Worm (Caenorhabditis elegans) whole organism, L2 larva: ENCODE measurements around the gene T01D1.8.

Source experiments
- C34F6.9 ChIP-seq: fragments of 150-350 bp; optimal IDR thresholded peaks from 2 replicates; lab custom pipeline; 2014; ENCODE audit warnings: missing biosample characterization, missing genetic modification characterization
- F13H6.1 ChIP-seq: sonication (generic microtip); optimal IDR thresholded peaks from 2 replicates; lab custom pipeline; 2016; ENCODE audit warnings: missing genetic modification characterization, missing compliant biosample characterization
- R02D3.7 ChIP-seq: fragments of 150-350 bp; optimal IDR thresholded peaks from 2 replicates; lab custom pipeline; 2014; ENCODE audit warnings: missing biosample characterization, missing genetic modification characterization
- ZK546.5 ChIP-seq: sonication (generic microtip); optimal IDR thresholded peaks from 2 replicates; lab custom pipeline; 2017; ENCODE audit warnings: missing biosample characterization, missing genetic modification characterization
- aly-2 ChIP-seq: fragments of 150-350 bp; optimal IDR thresholded peaks from 2 replicates; lab custom pipeline; 2014; ENCODE audit warnings: missing biosample characterization, missing genetic modification characterization
- blmp-1 ChIP-seq: sonication (generic microtip); optimal IDR thresholded peaks from 2 replicates; lab custom pipeline; 2017; ENCODE audit warnings: missing genetic modification characterization, mild to moderate bottlenecking, missing compliant biosample characterization, antibody characterized with exemption, moderate library complexity; ENCODE audit not compliant: insufficient read depth
- ceh-82 ChIP-seq: fragments of 150-350 bp; optimal IDR thresholded peaks from 2 replicates; lab custom pipeline; 2014; ENCODE audit warnings: missing biosample characterization, missing genetic modification characterization
- crh-2 ChIP-seq: sonication (generic microtip); optimal IDR thresholded peaks from 2 replicates; lab custom pipeline; 2017; ENCODE audit warnings: missing biosample characterization, missing genetic modification characterization
- dmd-4 ChIP-seq: sonication (generic microtip); optimal IDR thresholded peaks from 2 replicates; lab custom pipeline; 2017; ENCODE audit warnings: missing biosample characterization, missing genetic modification characterization
- egl-27 ChIP-seq: sonication (generic microtip); optimal IDR thresholded peaks from 3 replicates; lab custom pipeline; 2017; ENCODE audit warnings: missing biosample characterization, missing genetic modification reagents, missing genetic modification characterization
- elt-1 ChIP-seq: fragments of 150-350 bp; optimal IDR thresholded peaks from 2 replicates; lab custom pipeline; 2014; ENCODE audit warnings: missing biosample characterization, missing genetic modification characterization
- elt-3 ChIP-seq: sonication (generic microtip); optimal IDR thresholded peaks from 2 replicates; lab custom pipeline; 2017; ENCODE audit warnings: missing biosample characterization, missing genetic modification characterization
- fos-1 ChIP-seq: fragments of 150-350 bp; optimal IDR thresholded peaks from 2 replicates; lab custom pipeline; 2014; ENCODE audit warnings: missing biosample characterization, missing genetic modification characterization
- gmeb-1 ChIP-seq: fragments of 150-350 bp; optimal IDR thresholded peaks from 2 replicates; lab custom pipeline; 2014; ENCODE audit warnings: missing biosample characterization, missing genetic modification characterization
- lin-11 ChIP-seq: fragments of 150-350 bp; sonication (generic microtip); optimal IDR thresholded peaks from 2 replicates; lab custom pipeline; 2014; ENCODE audit warnings: missing biosample characterization, missing genetic modification characterization, inconsistent platforms, mixed read lengths
- lin-13 ChIP-seq: fragments of 150-350 bp; optimal IDR thresholded peaks from 2 replicates; lab custom pipeline; 2014; ENCODE audit warnings: missing biosample characterization, missing genetic modification reagents, missing genetic modification characterization
- lsy-2 ChIP-seq, 2 experiments: fragments of 150-350 bp in 1 of 2; sonication (generic microtip) in 1 of 2; optimal IDR thresholded peaks; 2 replicates each; lab custom pipeline; 2014 to 2017; ENCODE audit warnings: missing biosample characterization in 2 of 2, missing genetic modification characterization in 2 of 2
- mab-5 ChIP-seq: fragments of 150-350 bp; optimal IDR thresholded peaks from 2 replicates; lab custom pipeline; 2014; ENCODE audit warnings: missing biosample characterization, missing genetic modification characterization
- mbf-1 ChIP-seq: sonication (generic microtip); optimal IDR thresholded peaks from 2 replicates; lab custom pipeline; 2017; ENCODE audit warnings: missing biosample characterization, missing genetic modification characterization
- nhr-129 ChIP-seq: fragments of 150-350 bp; optimal IDR thresholded peaks from 2 replicates; lab custom pipeline; 2014; ENCODE audit warnings: missing biosample characterization, missing genetic modification characterization
- nhr-21 ChIP-seq: fragments of 150-350 bp; optimal IDR thresholded peaks from 2 replicates; lab custom pipeline; 2014; ENCODE audit warnings: missing biosample characterization, missing genetic modification characterization
- nhr-23 ChIP-seq: fragments of 150-350 bp; optimal IDR thresholded peaks from 2 replicates; lab custom pipeline; 2014; ENCODE audit warnings: missing biosample characterization, missing genetic modification reagents, missing genetic modification characterization
- nhr-25 ChIP-seq: fragments of 150-350 bp; sonication (generic microtip); optimal IDR thresholded peaks from 3 replicates; lab custom pipeline; 2014; ENCODE audit warnings: missing biosample characterization, missing genetic modification characterization
- nhr-6 ChIP-seq: fragments of 150-350 bp; optimal IDR thresholded peaks from 2 replicates; lab custom pipeline; 2014; ENCODE audit warnings: missing biosample characterization, missing genetic modification characterization
- sem-4 ChIP-seq: fragments of 150-350 bp; optimal IDR thresholded peaks from 2 replicates; lab custom pipeline; 2014; ENCODE audit warnings: missing biosample characterization, missing genetic modification reagents, missing genetic modification characterization
- sma-3 ChIP-seq: sonication (generic microtip); optimal IDR thresholded peaks from 2 replicates; lab custom pipeline; 2016; ENCODE audit warnings: missing genetic modification reagents, missing genetic modification characterization, missing compliant biosample characterization
- sma-9 ChIP-seq, 2 experiments: fragments of 150-350 bp in 1 of 2; sonication (generic microtip) in 1 of 2; optimal IDR thresholded peaks; 2 replicates each; lab custom pipeline; 2014 to 2016; ENCODE audit warnings: missing genetic modification characterization in 2 of 2, mild to moderate bottlenecking in 1 of 2, missing biosample characterization in 1 of 2, missing compliant biosample characterization in 1 of 2, missing genetic modification reagents in 1 of 2, moderate library complexity in 1 of 2
- snpc-4 ChIP-seq: fragments of 150-350 bp; optimal IDR thresholded peaks from 2 replicates; lab custom pipeline; 2014; ENCODE audit warnings: missing biosample characterization, missing genetic modification characterization
- unc-39 ChIP-seq: fragments of 150-350 bp; optimal IDR thresholded peaks from 2 replicates; lab custom pipeline; 2014; ENCODE audit warnings: missing biosample characterization, missing genetic modification characterization
- unc-55 ChIP-seq: fragments of 150-350 bp; sonication (generic microtip); optimal IDR thresholded peaks from 3 replicates; lab custom pipeline; 2014; ENCODE audit warnings: missing biosample characterization, missing genetic modification reagents, missing genetic modification characterization
- unc-62 ChIP-seq: fragments of 150-350 bp; optimal IDR thresholded peaks from 2 replicates; lab custom pipeline; 2014; ENCODE audit warnings: missing biosample characterization, missing genetic modification reagents, missing genetic modification characterization
- zag-1 ChIP-seq: fragments of 150-350 bp; optimal IDR thresholded peaks from 2 replicates; lab custom pipeline; 2014; ENCODE audit warnings: missing biosample characterization, missing genetic modification characterization
- ztf-4 ChIP-seq: fragments of 150-350 bp; optimal IDR thresholded peaks from 2 replicates; lab custom pipeline; 2014; ENCODE audit warnings: missing biosample characterization, missing genetic modification characterization

T01D1.8 gene

DNA sequence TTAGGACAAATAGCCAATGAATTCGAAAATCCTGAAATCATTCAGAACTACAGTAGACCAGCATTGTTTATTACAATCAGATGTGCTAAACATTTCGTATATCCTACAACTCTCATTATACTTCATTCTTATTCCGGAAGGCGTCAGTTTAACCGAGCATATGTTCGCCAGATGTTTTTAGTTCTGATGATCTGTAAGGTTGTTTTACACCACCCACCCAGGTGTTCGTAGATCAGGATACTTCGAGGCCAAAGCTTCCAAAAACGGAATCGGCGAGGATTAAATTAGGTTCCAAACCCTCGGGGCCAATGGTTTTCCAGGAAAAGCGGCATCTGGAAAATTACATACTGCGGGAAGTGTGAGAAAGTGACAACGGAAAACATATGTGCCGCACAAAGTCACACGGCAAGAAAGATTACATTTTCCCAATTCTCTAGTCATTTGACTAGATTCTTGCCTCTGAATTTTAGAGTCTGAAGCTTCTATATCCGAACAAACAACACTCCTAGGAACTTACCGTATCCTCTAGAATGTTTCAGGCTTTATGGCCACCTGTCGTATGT, 25.9 kb upstream of the T01D1.8 start:
- TF ChIP-seq snpc-4 (tag; lab: Kevin White, UChicago) (no peak), nhr-23 (tag; lab: Kevin White, UChicago) (no peak), lin-11 (peak; percentile 14), sem-4 (no peak), unc-55 (no peak), sma-9 (GFP tag; optimal IDR thresholded peaks at IDR 0.05; lab: Kevin White, UChicago) (peak; percentile 29), sma-9 (tag; optimal IDR thresholded peaks at IDR 0.05; lab: Kevin White, UChicago) (no peak), lsy-2 (tag; optimal IDR thresholded peaks at IDR 0.05; lab: Kevin White, UChicago) (peak in 1 of 2 experiments; percentile 26)
- TF ChIP-seq, all 48 proteins: peak for 3

DNA sequence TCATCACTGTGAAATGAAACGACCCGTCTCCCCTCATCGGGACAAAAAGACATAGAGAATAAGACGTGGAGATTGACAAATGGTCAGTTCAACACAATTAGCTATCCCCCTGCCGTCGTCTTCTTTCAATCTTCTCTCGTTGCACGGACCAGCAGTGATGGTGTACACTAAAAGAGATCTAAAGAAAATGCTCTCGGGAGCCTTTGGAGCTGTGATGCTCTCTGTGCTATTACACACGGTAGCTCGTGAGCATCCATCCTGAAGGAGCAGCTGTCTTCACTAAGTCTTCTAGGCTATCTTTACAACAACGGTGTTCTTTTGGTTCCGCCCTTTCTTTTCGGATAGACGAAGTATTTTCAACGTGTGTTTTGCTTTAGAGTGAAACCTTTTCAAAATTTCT, 25.3 kb upstream of the T01D1.8 start:
- TF ChIP-seq dmd-4 (tag; lab: Kevin White, UChicago) (no peak), unc-39 (tag; lab: Kevin White, UChicago) (no peak), unc-55 (no peak), nhr-129 (peak; percentile 64), ztf-4 (tag; lab: Kevin White, UChicago) (no peak), sma-9 (GFP tag; optimal IDR thresholded peaks at IDR 0.05; lab: Kevin White, UChicago) (peak; percentile 46), sma-9 (tag; optimal IDR thresholded peaks at IDR 0.05; lab: Kevin White, UChicago) (no peak), zag-1 (tag; lab: Kevin White, UChicago) (no peak), unc-62 (GFP tag; lab: Kevin White, UChicago) (no peak), nhr-23 (tag; lab: Kevin White, UChicago) (no peak), nhr-6 (tag; lab: Kevin White, UChicago) (no peak), egl-27 (tag; lab: Kevin White, UChicago) (no peak), lsy-2 (tag; optimal IDR thresholded peaks at IDR 0.05; lab: Kevin White, UChicago) (peak in 1 of 2 experiments; percentile 36), F13H6.1 (tag; lab: Kevin White, UChicago) (peak; percentile 78), elt-3 (no peak), ZK546.5 (tag; lab: Kevin White, UChicago) (no peak), sem-4 (no peak)
- TF ChIP-seq, all 48 proteins: peak for 4

DNA sequence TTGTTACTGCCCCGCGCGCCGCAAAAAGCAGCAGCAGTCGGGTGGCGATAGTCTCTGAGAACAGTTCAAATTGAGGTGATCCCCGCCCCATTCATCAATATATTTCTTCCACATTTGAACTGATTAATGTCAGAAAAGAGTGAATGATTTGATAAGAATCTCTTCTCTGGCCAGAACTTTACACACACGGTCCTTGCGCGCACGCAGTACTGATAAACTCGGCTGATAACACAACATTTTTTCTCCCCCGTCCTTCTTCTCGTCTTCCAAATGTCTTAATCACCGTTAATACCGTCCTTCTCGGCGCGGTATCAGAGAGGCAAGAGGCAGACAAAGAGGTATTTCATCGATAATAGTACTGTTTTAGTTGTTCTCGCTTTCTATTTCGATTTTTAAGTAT, 24.4 kb upstream of the T01D1.8 start, which contains the start of gene etr-1:
TSS of gene etr-1 (plus strand) at position 193 of the 400 bp plus-strand sequence.
- TF ChIP-seq F13H6.1 (tag; lab: Kevin White, UChicago) (peak; percentile 47), nhr-21 (tag; lab: Kevin White, UChicago) (peak; percentile 56), mab-5 (tag; lab: Kevin White, UChicago) (no peak), blmp-1 (tag; lab: Kevin White, UChicago) (peak; percentile 70), nhr-25 (tag; lab: Kevin White, UChicago) (no peak), lsy-2 (tag; optimal IDR thresholded peaks at IDR 0.05; lab: Kevin White, UChicago) (peak in 1 of 2 experiments; percentile 10), crh-2 (tag; lab: Kevin White, UChicago) (peak; percentile 61), fos-1 (tag; lab: Kevin White, UChicago) (peak; percentile 99), sma-9 (GFP tag; optimal IDR thresholded peaks at IDR 0.05; lab: Kevin White, UChicago) (peak; percentile 67), sma-9 (tag; optimal IDR thresholded peaks at IDR 0.05; lab: Kevin White, UChicago) (no peak), sma-3 (GFP tag; lab: Kevin White, UChicago) (peak; percentile 49), gmeb-1 (tag; lab: Kevin White, UChicago) (peak; percentile 16), C34F6.9 (tag; lab: Kevin White, UChicago) (no peak), egl-27 (tag; lab: Kevin White, UChicago) (peak; percentile 10)

DNA sequence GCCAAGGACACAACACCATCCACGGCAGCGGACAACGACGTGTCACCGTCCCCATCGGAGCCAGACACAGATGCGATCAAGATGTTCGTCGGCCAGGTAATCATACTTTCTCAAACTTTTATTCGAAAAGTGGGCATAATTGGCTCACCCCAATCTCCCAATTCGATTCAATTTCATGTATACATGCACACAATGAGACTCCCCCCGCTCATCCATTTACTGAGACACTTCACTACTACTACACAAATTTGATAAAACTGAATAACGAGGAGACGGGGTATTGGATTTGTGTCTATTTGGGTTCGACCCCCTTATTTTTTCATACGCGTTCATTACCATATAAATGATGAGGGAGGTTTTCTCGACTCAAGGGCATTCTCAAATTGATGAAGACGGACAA, 23.3 kb upstream of the T01D1.8 start:
- TF ChIP-seq lin-11 (no peak), unc-55 (no peak), crh-2 (tag; lab: Kevin White, UChicago) (no peak), mbf-1 (tag; lab: Kevin White, UChicago) (no peak), ztf-4 (tag; lab: Kevin White, UChicago) (no peak), sem-4 (no peak), R02D3.7 (tag; lab: Kevin White, UChicago) (no peak), sma-3 (GFP tag; lab: Kevin White, UChicago) (no peak), gmeb-1 (tag; lab: Kevin White, UChicago) (no peak), ceh-82 (tag; lab: Kevin White, UChicago) (no peak), aly-2 (no peak), nhr-21 (tag; lab: Kevin White, UChicago) (no peak), lin-13 (no peak), C34F6.9 (tag; lab: Kevin White, UChicago) (no peak), fos-1 (tag; lab: Kevin White, UChicago) (no peak), elt-1 (tag; lab: Kevin White, UChicago) (no peak), snpc-4 (tag; lab: Kevin White, UChicago) (no peak), elt-3 (no peak), unc-39 (tag; lab: Kevin White, UChicago) (no peak), nhr-25 (tag; lab: Kevin White, UChicago) (no peak)
- TF ChIP-seq, all 48 proteins: peak for 0
